Fruit fly (Drosophila melanogaster) whole organism, embryonic: ENCODE measurements around the gene pnt.

Experiments
- CG12744 ChIP-seq: fragments of 200-800 bp; sonication (Bioruptor generic); optimal IDR thresholded peaks from 2 replicates; lab custom pipeline; 2016; ENCODE audit warnings: missing biosample characterization, missing genetic modification characterization
- CG16815 ChIP-seq: fragments of 200-800 bp; sonication (Bioruptor generic); optimal IDR thresholded peaks from 3 replicates; lab custom pipeline; 2017; ENCODE audit warnings: missing biosample characterization, mild to moderate bottlenecking, missing genetic modification characterization
- CG18619 ChIP-seq: fragments of 200-800 bp; sonication (Bioruptor generic); optimal IDR thresholded peaks from 3 replicates; lab custom pipeline; 2017; ENCODE audit warnings: missing biosample characterization, mild to moderate bottlenecking, missing genetic modification characterization
- CG7786 ChIP-seq: fragments of 200-800 bp; sonication (Bioruptor generic); optimal IDR thresholded peaks from 2 replicates; lab custom pipeline; 2016; ENCODE audit warnings: missing biosample characterization, missing genetic modification characterization
- Oaz ChIP-seq: fragments of 200-800 bp; sonication (Bioruptor generic); IDR thresholded peaks from 2 replicates; pipeline ENCODE4 v1.3.6; 2022; ENCODE audit warnings: missing biosample characterization, missing genetic modification characterization
- Ssrp ChIP-seq: fragments of 200-800 bp; sonication (Bioruptor generic); optimal IDR thresholded peaks from 2 replicates; lab custom pipeline; 2018; ENCODE audit warnings: missing biosample characterization, mild to moderate bottlenecking, missing genetic modification characterization, moderate library complexity
- cad ChIP-seq: fragments of >200 bp; optimal IDR thresholded peaks from 2 replicates; lab custom pipeline; 2017; ENCODE audit warnings: missing biosample characterization, missing genetic modification characterization
- fru ChIP-seq: fragments of >200 bp; optimal IDR thresholded peaks from 2 replicates; lab custom pipeline; 2017
- gcm2 ChIP-seq: fragments of 200-800 bp; sonication (Bioruptor generic); optimal IDR thresholded peaks from 2 replicates; lab custom pipeline; 2016; ENCODE audit warnings: missing biosample characterization, missing genetic modification characterization
- gro ChIP-seq: fragments of 200-800 bp; sonication (Bioruptor generic); optimal IDR thresholded peaks from 2 replicates; lab custom pipeline; 2016; ENCODE audit warnings: missing biosample characterization, missing genetic modification characterization
- insv ChIP-seq, 2 experiments: fragments of 200-800 bp; sonication (Bioruptor generic); optimal IDR thresholded peaks; 3 replicates each; lab custom pipeline; 2016 to 2018; ENCODE audit warnings: missing biosample characterization in 2 of 2, missing genetic modification characterization in 2 of 2
- mld ChIP-seq: fragments of 200-800 bp; sonication (Bioruptor generic); IDR thresholded peaks from 3 replicates; pipeline ENCODE4 v1.3.6; 2022; ENCODE audit warnings: missing biosample characterization, missing genetic modification characterization; ENCODE audit not compliant: partially characterized antibody
- schlank ChIP-seq: fragments of 200-800 bp; sonication (Bioruptor generic); optimal IDR thresholded peaks from 2 replicates; lab custom pipeline; 2018; ENCODE audit warnings: missing biosample characterization, mild to moderate bottlenecking, missing genetic modification characterization
- sens-2 ChIP-seq: fragments of 200-800 bp; sonication (Bioruptor generic); IDR thresholded peaks from 2 replicates; pipeline ENCODE4 v1.3.6; 2022; ENCODE audit warnings: missing biosample characterization, missing genetic modification characterization

DNA sequence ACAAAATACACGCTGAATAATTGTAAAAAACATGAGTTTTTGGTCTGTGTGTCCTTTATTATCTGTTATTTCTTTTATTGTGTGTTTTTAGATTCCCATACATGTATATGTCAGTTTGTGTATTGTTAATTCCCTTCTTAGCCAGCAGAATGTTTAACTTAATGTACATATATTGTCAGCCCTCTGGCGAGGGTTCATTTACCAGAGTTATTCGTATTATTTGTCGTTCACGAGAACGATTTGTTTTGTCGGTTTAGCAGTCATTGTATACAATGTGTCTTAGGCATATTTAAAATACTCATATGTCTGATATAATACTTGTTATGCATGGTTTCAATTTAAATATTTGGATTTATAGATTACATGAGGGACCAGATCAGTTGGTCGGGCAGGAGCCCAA lies 85.4 kb downstream of the pnt start:
- no peak for TF ChIP-seq gcm2
- TF ChIP-seq insv (GFP tag; optimal IDR thresholded peaks at IDR 0.05; lab: Kevin White, UChicago) = no peak
- TF ChIP-seq sens-2 = no peak
- TF ChIP-seq CG18619 (GFP tag; lab: Kevin White, UChicago) = no peak
- TF ChIP-seq CG16815 (GFP tag; lab: Kevin White, UChicago) = no peak
- no peak for TF ChIP-seq mld (GFP tag; lab: Robert Waterston, UW)
- no peak for TF ChIP-seq CG12744 (GFP tag; lab: Kevin White, UChicago)
- no peak for TF ChIP-seq Oaz (GFP tag; lab: Robert Waterston, UW)
- no peak for TF ChIP-seq Ssrp (tag; lab: Kevin White, UChicago)
- no peak for TF ChIP-seq gro (GFP tag; lab: Kevin White, UChicago)
- no peak for TF ChIP-seq fru (lab: Kevin White, UChicago)
- TF ChIP-seq schlank (tag; lab: Kevin White, UChicago) = no peak
- TF ChIP-seq cad (GFP tag; lab: Kevin White, UChicago) = no peak
- no peak for TF ChIP-seq CG7786 (GFP tag; lab: Kevin White, UChicago)
